Worm (Caenorhabditis elegans) whole organism, L1 larva: ENCODE measurements around the gene gly-5.
A peak's percentile ranks its signal among the peaks of the same experiment; 100 is the strongest.

Experiments used
- C04F5.9 ChIP-seq: sonication (generic microtip); optimal IDR thresholded peaks from 2 replicates; lab custom pipeline; 2016; ENCODE audit warnings: missing genetic modification characterization, missing compliant biosample characterization
- F16B12.6 ChIP-seq: fragments of 150-350 bp; optimal IDR thresholded peaks from 2 replicates; lab custom pipeline; 2014; ENCODE audit warnings: missing biosample characterization, missing genetic modification characterization
- aha-1 ChIP-seq: fragments of 150-350 bp; optimal IDR thresholded peaks from 2 replicates; lab custom pipeline; 2014; ENCODE audit warnings: missing biosample characterization, missing genetic modification characterization
- aly-2 ChIP-seq: fragments of 150-350 bp; optimal IDR thresholded peaks from 2 replicates; lab custom pipeline; 2014; ENCODE audit warnings: missing biosample characterization, missing genetic modification characterization
- ama-1 ChIP-seq: fragments of 150-350 bp; optimal IDR thresholded peaks from 2 replicates; lab custom pipeline; 2014
- blmp-1 ChIP-seq: fragments of 150-350 bp; optimal IDR thresholded peaks from 2 replicates; lab custom pipeline; 2014; ENCODE audit warnings: missing biosample characterization, missing genetic modification characterization
- dpl-1 ChIP-seq, 3 experiments: fragments of 150-350 bp in 2 of 3; sonication (generic microtip) in 1 of 3; optimal IDR thresholded peaks; 2 replicates each; lab custom pipeline; 2014 to 2017; ENCODE audit warnings: missing biosample characterization in 3 of 3, missing genetic modification characterization in 3 of 3, missing genetic modification reagents in 3 of 3
- dsc-1 ChIP-seq: sonication (generic microtip); optimal IDR thresholded peaks from 2 replicates; lab custom pipeline; 2016; ENCODE audit warnings: mild to moderate bottlenecking, missing genetic modification characterization, missing compliant biosample characterization
- efl-1 ChIP-seq, 4 experiments: fragments of 150-350 bp; optimal IDR thresholded peaks in 3 of 4; peaks in 1 of 4; 1 replicate in 1 of 4; 2 replicates in 3 of 4; lab custom pipeline; 2014; ENCODE audit warnings: missing biosample characterization in 2 of 4, missing genetic modification characterization in 2 of 4, missing genetic modification reagents in 2 of 4
- efl-3 ChIP-seq: fragments of 200-800 bp; sonication (Bioruptor generic); optimal IDR thresholded peaks from 2 replicates; lab custom pipeline; 2018; ENCODE audit warnings: mild to moderate bottlenecking, missing genetic modification characterization, missing compliant biosample characterization
- elt-3 ChIP-seq, 6 experiments: fragments of 150-350 bp in 1 of 6; sonication (generic microtip); optimal IDR thresholded peaks; 2 replicates each; lab custom pipeline; 2017 to 2018; ENCODE audit warnings: missing biosample characterization in 6 of 6, missing genetic modification characterization in 6 of 6, inconsistent platforms in 1 of 6
- fkh-10 ChIP-seq: sonication (generic microtip); optimal IDR thresholded peaks from 2 replicates; lab custom pipeline; 2017; ENCODE audit warnings: missing biosample characterization, missing genetic modification reagents, missing genetic modification characterization
- fkh-4 ChIP-seq: sonication (generic microtip); optimal IDR thresholded peaks from 2 replicates; lab custom pipeline; 2016; ENCODE audit warnings: missing compliant biosample characterization, missing genetic modification characterization, borderline replicate concordance
- fkh-8 ChIP-seq: sonication (generic microtip); optimal IDR thresholded peaks from 2 replicates; lab custom pipeline; 2016; ENCODE audit warnings: mild to moderate bottlenecking, missing genetic modification characterization, missing compliant biosample characterization
- hpl-2 ChIP-seq: fragments of 150-350 bp; optimal IDR thresholded peaks from 2 replicates; lab custom pipeline; 2014; ENCODE audit warnings: missing biosample characterization, missing genetic modification reagents, missing genetic modification characterization
- isw-1 ChIP-seq: fragments of 200-800 bp; sonication (Bioruptor generic); IDR thresholded peaks from 2 replicates; pipeline ENCODE4 v1.3.6; 2022; ENCODE audit warnings: missing genetic modification characterization, missing compliant biosample characterization
- jun-1 ChIP-seq: fragments of 150-350 bp; optimal IDR thresholded peaks from 2 replicates; lab custom pipeline; 2014; ENCODE audit warnings: missing biosample characterization, missing genetic modification reagents, missing genetic modification characterization
- lin-13 ChIP-seq: fragments of 150-350 bp; optimal IDR thresholded peaks from 2 replicates; lab custom pipeline; 2014; ENCODE audit warnings: missing biosample characterization, missing genetic modification reagents, missing genetic modification characterization
- lin-35 ChIP-seq, 2 experiments: fragments of 150-350 bp; optimal IDR thresholded peaks; 2 replicates each; lab custom pipeline; 2014; ENCODE audit warnings: missing biosample characterization in 2 of 2, missing genetic modification characterization in 2 of 2, missing genetic modification reagents in 2 of 2
- lin-39 ChIP-seq: fragments of 150-350 bp; optimal IDR thresholded peaks from 2 replicates; lab custom pipeline; 2014; ENCODE audit warnings: missing biosample characterization, missing genetic modification reagents, missing genetic modification characterization
- lsy-2 ChIP-seq, 2 experiments: fragments of 150-350 bp; optimal IDR thresholded peaks; 2 replicates each; lab custom pipeline; 2014; ENCODE audit warnings: missing biosample characterization in 2 of 2, missing genetic modification characterization in 2 of 2
- mef-2 ChIP-seq: fragments of 150-350 bp; optimal IDR thresholded peaks from 2 replicates; lab custom pipeline; 2014; ENCODE audit warnings: missing biosample characterization, missing genetic modification characterization
- mep-1 ChIP-seq: fragments of 150-350 bp; optimal IDR thresholded peaks from 2 replicates; lab custom pipeline; 2014; ENCODE audit warnings: missing biosample characterization, missing genetic modification characterization
- nhr-71 ChIP-seq: sonication (generic microtip); optimal IDR thresholded peaks from 2 replicates; lab custom pipeline; 2016; ENCODE audit warnings: mild to moderate bottlenecking, missing genetic modification characterization, moderate library complexity, missing compliant biosample characterization
- nhr-76 ChIP-seq: sonication (generic microtip); optimal IDR thresholded peaks from 2 replicates; lab custom pipeline; 2017; ENCODE audit warnings: missing biosample characterization, missing genetic modification characterization
- nhr-84 ChIP-seq: sonication (generic microtip); optimal IDR thresholded peaks from 2 replicates; lab custom pipeline; 2017; ENCODE audit warnings: missing biosample characterization, missing genetic modification characterization
- nhr-85 ChIP-seq: sonication (generic microtip); peaks from one replicate; lab custom pipeline; 2016; ENCODE audit warnings: missing genetic modification characterization, inconsistent platforms, missing compliant biosample characterization
- pax-3 ChIP-seq: fragments of 200-800 bp; sonication (Bioruptor generic); optimal IDR thresholded peaks from 2 replicates; lab custom pipeline; 2018; ENCODE audit warnings: mild to moderate bottlenecking, missing genetic modification characterization, moderate library complexity, missing compliant biosample characterization
- pqm-1 ChIP-seq: sonication (generic microtip); optimal IDR thresholded peaks from 3 replicates; lab custom pipeline; 2017; ENCODE audit warnings: missing biosample characterization, missing genetic modification characterization
- rnt-1 ChIP-seq: sonication (generic microtip); optimal IDR thresholded peaks from 2 replicates; lab custom pipeline; 2016; ENCODE audit warnings: mild to moderate bottlenecking, missing genetic modification characterization, moderate library complexity, missing compliant biosample characterization
- skn-1 ChIP-seq: fragments of 150-350 bp; optimal IDR thresholded peaks from 2 replicates; lab custom pipeline; 2014; ENCODE audit warnings: missing biosample characterization, missing genetic modification characterization
- snu-23 ChIP-seq: sonication (generic microtip); optimal IDR thresholded peaks from 2 replicates; lab custom pipeline; 2016; ENCODE audit warnings: missing genetic modification characterization, missing compliant biosample characterization
- tbx-2 ChIP-seq: sonication (generic microtip); optimal IDR thresholded peaks from 2 replicates; lab custom pipeline; 2016; ENCODE audit warnings: missing genetic modification characterization, missing compliant biosample characterization
- tlp-1 ChIP-seq: fragments of 150-350 bp; optimal IDR thresholded peaks from 2 replicates; lab custom pipeline; 2014; ENCODE audit warnings: missing biosample characterization, missing genetic modification characterization
- unc-86 ChIP-seq: sonication (generic microtip); optimal IDR thresholded peaks from 2 replicates; lab custom pipeline; 2016; ENCODE audit warnings: missing genetic modification characterization, missing compliant biosample characterization
- ztf-4 ChIP-seq: fragments of 150-350 bp; optimal IDR thresholded peaks from 2 replicates; lab custom pipeline; 2014; ENCODE audit warnings: missing biosample characterization, missing genetic modification characterization

gly-5 gene

DNA sequence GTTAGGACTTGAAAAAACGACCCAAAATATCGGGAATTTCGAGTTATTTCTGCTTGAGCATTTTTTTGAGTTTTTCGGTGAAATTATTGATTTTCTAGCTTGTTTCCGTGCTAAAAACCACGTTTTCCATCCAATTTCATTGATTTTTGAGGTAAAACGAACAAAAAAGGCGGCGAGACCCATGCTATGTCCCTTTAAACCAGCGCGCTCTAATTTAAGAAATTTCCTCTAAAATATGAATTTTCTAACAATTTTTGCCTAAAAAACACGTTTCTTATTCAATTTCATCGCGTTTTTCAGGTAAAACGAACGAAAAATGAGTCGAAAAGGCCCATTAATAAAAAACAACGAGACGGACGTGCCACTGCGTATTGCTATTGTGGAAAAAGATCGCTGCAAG lies 33.7 kb upstream of the gly-5 start, which contains the start of gene abce-1:
Gene abce-1 (plus strand): TSS at position 301 of the 400 bp plus-strand sequence.
- no peak for TF ChIP-seq hpl-2 (GFP tag; lab: Kevin White, UChicago)
- no peak for TF ChIP-seq dsc-1 (tag; lab: Kevin White, UChicago)
- no peak for TF ChIP-seq nhr-76 (tag; lab: Kevin White, UChicago)
- TF ChIP-seq skn-1 (tag; lab: Kevin White, UChicago): no peak
- TF ChIP-seq fkh-4 (tag; lab: Kevin White, UChicago): no peak
- no peak for TF ChIP-seq ama-1 (lab: Kevin White, UChicago)
- TF ChIP-seq rnt-1 (tag; lab: Kevin White, UChicago): no peak

DNA sequence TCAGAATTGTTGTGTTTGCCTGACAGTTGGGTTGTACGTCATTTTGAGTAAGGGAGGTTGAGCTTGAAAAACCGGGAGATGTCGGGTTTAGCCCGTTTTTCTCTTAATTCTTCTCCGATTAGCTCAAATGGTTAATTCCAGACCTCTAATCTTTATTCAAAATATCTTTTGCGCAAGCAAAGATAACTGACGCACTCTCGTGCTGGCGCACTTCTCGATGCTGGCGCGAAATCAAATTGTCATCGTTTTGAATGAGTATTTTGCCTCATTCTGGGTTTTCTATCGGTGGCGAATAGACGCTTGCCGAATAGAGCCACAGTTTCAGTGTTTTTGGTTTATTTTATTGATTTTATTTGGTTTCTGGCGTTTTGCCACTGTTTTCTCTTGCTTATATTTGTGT lies 26.6 kb upstream of the gly-5 start:
- TF ChIP-seq lsy-2 (tag; optimal IDR thresholded peaks at IDR 0.05; lab: Kevin White, UChicago) (peak in 1 of 2 experiments; percentile 21), pqm-1 (no peak), nhr-71 (tag; lab: Kevin White, UChicago) (no peak), lin-35 (GFP tag; optimal IDR thresholded peaks at IDR 0.05; lab: Kevin White, UChicago) (peak; percentile 43 to 81), tbx-2 (peak; percentile 15), efl-3 (GFP tag; lab: Kevin White, UChicago) (no peak), ztf-4 (no peak), efl-1 (optimal IDR thresholded peaks at IDR 0.05; lab: Kevin White, UChicago) (peak; percentile 66 to 78), efl-1 (GFP tag; optimal IDR thresholded peaks at IDR 0.05 in 1 of 2; lab: Kevin White, UChicago) (peak; percentile 63 to 97), ama-1 (lab: Kevin White, UChicago) (no peak), dpl-1 (GFP tag; optimal IDR thresholded peaks at IDR 0.05; lab: Kevin White, UChicago) (peak; percentile 54 to 74 (median 71)), aly-2 (tag; lab: Kevin White, UChicago) (no peak), snu-23 (GFP tag; lab: Kevin White, UChicago) (no peak), pax-3 (peak; percentile 18), C04F5.9 (no peak), isw-1 (GFP tag; lab: Robert Waterston, UW) (peak; percentile 13; the same call in 1 of the 2 replicates)

DNA sequence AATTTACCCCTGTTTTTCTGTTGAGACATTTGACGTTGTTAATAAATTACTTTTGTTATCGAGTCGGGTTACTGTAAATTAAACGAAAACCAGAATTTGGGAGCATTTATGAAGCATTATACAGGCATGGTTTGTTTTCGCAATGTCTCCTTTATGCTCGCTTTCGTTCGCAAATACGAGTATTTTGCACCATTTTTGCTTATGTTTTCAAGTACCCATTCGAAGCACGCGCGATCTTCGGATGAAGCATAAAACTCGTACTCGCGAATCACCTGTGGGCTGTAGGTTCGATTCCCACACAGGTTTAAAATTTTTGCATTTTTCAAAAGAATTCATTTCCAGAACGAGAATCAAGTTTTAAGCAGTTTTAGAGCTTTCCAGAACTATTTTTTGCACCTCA lies 22.3 kb upstream of the gly-5 start:
- TF ChIP-seq fkh-10 (GFP tag; lab: Kevin White, UChicago) (no peak), efl-3 (GFP tag; lab: Kevin White, UChicago) (no peak), blmp-1 (tag; lab: Kevin White, UChicago) (no peak), lin-13 (GFP tag; lab: Kevin White, UChicago) (no peak)

DNA sequence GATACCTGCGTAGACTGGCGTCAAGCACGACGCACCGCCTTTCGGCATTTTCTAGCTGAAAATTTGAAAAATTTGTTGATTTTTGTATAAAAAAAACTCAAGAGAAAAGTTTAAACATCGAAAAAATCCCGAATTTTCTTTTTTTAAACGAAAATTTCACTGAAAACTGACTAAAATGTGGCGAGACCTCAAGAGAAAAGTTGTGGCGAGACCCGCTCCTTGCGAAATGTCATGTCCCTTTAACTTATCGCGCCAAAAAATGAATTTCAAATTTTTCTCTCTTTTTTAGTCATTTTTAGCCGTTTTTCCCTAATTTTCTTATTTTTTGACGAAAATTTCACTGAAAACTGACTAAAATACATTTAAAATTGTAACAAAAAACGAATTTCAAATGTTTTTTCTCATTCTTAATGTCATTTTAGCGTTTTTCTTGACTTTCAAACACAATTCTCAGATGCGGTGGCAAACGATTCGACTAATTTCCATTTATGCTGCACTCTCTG lies 17.7 kb upstream of the gly-5 start, which contains the start of the genes snpc-1.2 and Y39E4B.5:
Gene snpc-1.2 (minus strand): TSS at position 78 of the 503 bp plus-strand sequence.
Gene Y39E4B.5 (plus strand): TSS at position 453 of the 503 bp plus-strand sequence.
- TF ChIP-seq lin-35 (GFP tag; optimal IDR thresholded peaks at IDR 0.05; lab: Kevin White, UChicago) (peak in 1 of 2 experiments; percentile 11), dpl-1 (GFP tag; optimal IDR thresholded peaks at IDR 0.05; lab: Kevin White, UChicago) (peak in 2 of 3 experiments; percentile 21 to 53), nhr-84 (tag; lab: Kevin White, UChicago) (no peak), efl-1 (optimal IDR thresholded peaks at IDR 0.05; lab: Kevin White, UChicago) (peak; percentile 47 to 70), efl-1 (GFP tag; optimal IDR thresholded peaks at IDR 0.05 in 1 of 2; lab: Kevin White, UChicago) (peak in 1 of 2 experiments; percentile 53)

DNA sequence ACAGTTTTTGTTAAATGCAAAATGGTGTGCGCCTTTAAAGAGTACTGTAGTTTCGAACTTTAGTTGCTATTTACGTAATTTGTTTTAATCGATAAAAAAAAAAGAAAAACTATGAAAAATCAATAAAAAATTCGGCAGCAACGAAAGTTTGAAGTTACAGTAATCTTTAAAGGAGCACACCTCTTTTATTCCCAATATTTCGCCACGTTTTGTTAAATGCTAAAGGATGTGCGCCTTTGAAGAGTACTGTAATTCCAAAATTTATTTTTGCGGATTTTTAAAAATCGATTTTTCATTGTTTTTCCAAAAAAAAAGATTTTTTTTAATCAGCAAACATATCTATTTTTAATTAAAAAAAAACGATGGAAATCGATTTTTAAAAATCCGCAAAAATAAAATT lies 13.5 kb upstream of the gly-5 start:
- TF ChIP-seq tlp-1 (tag; lab: Kevin White, UChicago) (no peak), elt-3 (tag; optimal IDR thresholded peaks at IDR 0.05; lab: Kevin White, UChicago) (no peak), unc-86 (tag; lab: Kevin White, UChicago) (no peak), nhr-85 (tag; lab: Kevin White, UChicago) (no peak), rnt-1 (tag; lab: Kevin White, UChicago) (no peak), jun-1 (tag; lab: Kevin White, UChicago) (no peak), snu-23 (GFP tag; lab: Kevin White, UChicago) (no peak), fkh-8 (tag; lab: Kevin White, UChicago) (no peak), mep-1 (tag; lab: Kevin White, UChicago) (no peak), F16B12.6 (tag; lab: Kevin White, UChicago) (no peak), tbx-2 (no peak), lin-39 (tag; lab: Kevin White, UChicago) (no peak), aha-1 (tag; lab: Kevin White, UChicago) (no peak), nhr-71 (tag; lab: Kevin White, UChicago) (no peak), ama-1 (lab: Kevin White, UChicago) (no peak), aly-2 (tag; lab: Kevin White, UChicago) (no peak), mef-2 (no peak), efl-3 (GFP tag; lab: Kevin White, UChicago) (no peak), nhr-76 (tag; lab: Kevin White, UChicago) (no peak)
